Worm (Caenorhabditis elegans) whole organism, L3 larva: ENCODE measurements around the gene C18H9.1.
A peak's percentile ranks its signal among the peaks of the same experiment; 100 is the strongest.

Source experiments
- ZK546.5 ChIP-seq: sonication (generic microtip); optimal IDR thresholded peaks from 2 replicates; lab custom pipeline; 2017; ENCODE audit warnings: missing biosample characterization, missing genetic modification characterization
- aly-2 ChIP-seq: fragments of 150-350 bp; optimal IDR thresholded peaks from 2 replicates; lab custom pipeline; 2014; ENCODE audit warnings: missing biosample characterization, missing genetic modification characterization
- ama-1 ChIP-seq: fragments of 150-350 bp; optimal IDR thresholded peaks from 2 replicates; lab custom pipeline; 2018
- ceh-28 ChIP-seq: fragments of 150-350 bp; optimal IDR thresholded peaks from 2 replicates; lab custom pipeline; 2014; ENCODE audit warnings: missing biosample characterization, missing genetic modification reagents, missing genetic modification characterization
- ceh-9 ChIP-seq: sonication (generic microtip); optimal IDR thresholded peaks from 2 replicates; lab custom pipeline; 2018; ENCODE audit warnings: missing biosample characterization, missing genetic modification characterization
- daf-12 ChIP-seq: fragments of 150-350 bp; optimal IDR thresholded peaks from 2 replicates; lab custom pipeline; 2014; ENCODE audit warnings: missing biosample characterization, missing genetic modification reagents, missing genetic modification characterization
- elt-1 ChIP-seq: fragments of 150-350 bp; optimal IDR thresholded peaks from 2 replicates; lab custom pipeline; 2014; ENCODE audit warnings: missing biosample characterization, missing genetic modification characterization
- elt-2 ChIP-seq: sonication (generic microtip); optimal IDR thresholded peaks from 2 replicates; lab custom pipeline; 2016; ENCODE audit warnings: missing genetic modification reagents, mild to moderate bottlenecking, missing genetic modification characterization, missing compliant biosample characterization
- elt-3 ChIP-seq, 3 experiments: fragments of 150-350 bp in 1 of 3; sonication (generic microtip) in 2 of 3; optimal IDR thresholded peaks; 2 replicates in 2 of 3; 4 replicates in 1 of 3; lab custom pipeline; 2014 to 2017; ENCODE audit warnings: missing biosample characterization in 3 of 3, missing genetic modification characterization in 3 of 3
- eor-1 ChIP-seq, 2 experiments: fragments of 150-350 bp; optimal IDR thresholded peaks; 2 replicates each; lab custom pipeline; 2014 to 2018; ENCODE audit warnings: missing biosample characterization in 2 of 2, missing genetic modification characterization in 2 of 2
- fkh-2 ChIP-seq: fragments of 150-350 bp; optimal IDR thresholded peaks from 2 replicates; lab custom pipeline; 2014; ENCODE audit warnings: missing biosample characterization, missing genetic modification reagents, missing genetic modification characterization
- fos-1 ChIP-seq: fragments of 150-350 bp; optimal IDR thresholded peaks from 2 replicates; lab custom pipeline; 2014; ENCODE audit warnings: missing biosample characterization, missing genetic modification characterization
- jun-1 ChIP-seq: fragments of 150-350 bp; optimal IDR thresholded peaks from 2 replicates; lab custom pipeline; 2014; ENCODE audit warnings: missing biosample characterization, missing genetic modification reagents, missing genetic modification characterization
- lin-39 ChIP-seq: fragments of 150-350 bp; optimal IDR thresholded peaks from 2 replicates; lab custom pipeline; 2018; ENCODE audit warnings: missing biosample characterization, missing genetic modification reagents, missing genetic modification characterization
- mdl-1 ChIP-seq: fragments of 150-350 bp; optimal IDR thresholded peaks from 2 replicates; lab custom pipeline; 2014; ENCODE audit warnings: missing biosample characterization, missing genetic modification characterization
- mml-1 ChIP-seq: fragments of 150-350 bp; sonication (generic microtip); optimal IDR thresholded peaks from 3 replicates; lab custom pipeline; 2014; ENCODE audit warnings: missing biosample characterization, missing genetic modification characterization
- nhr-12 ChIP-seq: fragments of 150-350 bp; optimal IDR thresholded peaks from 2 replicates; lab custom pipeline; 2014; ENCODE audit warnings: missing biosample characterization, missing genetic modification characterization
- nhr-23 ChIP-seq: fragments of 150-350 bp; optimal IDR thresholded peaks from 2 replicates; lab custom pipeline; 2014; ENCODE audit warnings: missing biosample characterization, missing genetic modification reagents, missing genetic modification characterization
- nhr-237 ChIP-seq: fragments of 150-350 bp; optimal IDR thresholded peaks from 2 replicates; lab custom pipeline; 2014; ENCODE audit warnings: missing biosample characterization, missing genetic modification characterization
- nhr-28 ChIP-seq: fragments of 150-350 bp; optimal IDR thresholded peaks from 2 replicates; lab custom pipeline; 2014; ENCODE audit warnings: missing biosample characterization, missing genetic modification characterization
- nhr-43 ChIP-seq: sonication (generic microtip); optimal IDR thresholded peaks from 2 replicates; lab custom pipeline; 2016; ENCODE audit warnings: mild to moderate bottlenecking, missing genetic modification characterization, missing compliant biosample characterization; ENCODE audit not compliant: poor library complexity, severe bottlenecking
- nhr-67 ChIP-seq: fragments of 150-350 bp; optimal IDR thresholded peaks from 2 replicates; lab custom pipeline; 2014; ENCODE audit warnings: missing biosample characterization, missing genetic modification characterization
- nhr-77 ChIP-seq: fragments of 150-350 bp; optimal IDR thresholded peaks from 2 replicates; lab custom pipeline; 2014; ENCODE audit warnings: missing biosample characterization, missing genetic modification characterization
- pha-4 ChIP-seq: fragments of 150-350 bp; optimal IDR thresholded peaks from 2 replicates; lab custom pipeline; 2014; ENCODE audit warnings: missing biosample characterization, missing genetic modification reagents, missing genetic modification characterization
- pqm-1 ChIP-seq: fragments of 150-350 bp; optimal IDR thresholded peaks from 2 replicates; lab custom pipeline; 2017; ENCODE audit warnings: missing biosample characterization, missing genetic modification characterization, inconsistent platforms
- sea-2 ChIP-seq: fragments of 150-350 bp; sonication (generic microtip); optimal IDR thresholded peaks from 4 replicates; lab custom pipeline; 2014; ENCODE audit warnings: missing biosample characterization, missing genetic modification reagents, missing genetic modification characterization
- skn-1 ChIP-seq: fragments of 150-350 bp; optimal IDR thresholded peaks from 2 replicates; lab custom pipeline; 2014; ENCODE audit warnings: missing biosample characterization, missing genetic modification characterization
- snpc-4 ChIP-seq: fragments of 150-350 bp; optimal IDR thresholded peaks from 2 replicates; lab custom pipeline; 2014; ENCODE audit warnings: missing biosample characterization, missing genetic modification characterization
- tbx-2 ChIP-seq: sonication (generic microtip); optimal IDR thresholded peaks from 2 replicates; lab custom pipeline; 2016; ENCODE audit warnings: mild to moderate bottlenecking, missing genetic modification characterization, missing compliant biosample characterization
- unc-39 ChIP-seq: sonication (generic microtip); optimal IDR thresholded peaks from 4 replicates; lab custom pipeline; 2017; ENCODE audit warnings: missing biosample characterization, missing genetic modification characterization
- zag-1 ChIP-seq: fragments of 150-350 bp; optimal IDR thresholded peaks from 2 replicates; lab custom pipeline; 2014; ENCODE audit warnings: missing biosample characterization, missing genetic modification characterization
- ztf-11 ChIP-seq: fragments of 150-350 bp; optimal IDR thresholded peaks from 2 replicates; lab custom pipeline; 2014; ENCODE audit warnings: missing biosample characterization, missing genetic modification characterization

C18H9.1 gene

ce11 chrII:6698784-6699183 lies at the start of gene C18H9.1:
TSS of gene C18H9.1 (plus strand) at chrII:6699084.
- TF ChIP-seq elt-2 (tag; lab: Kevin White, UChicago) = no peak

DNA sequence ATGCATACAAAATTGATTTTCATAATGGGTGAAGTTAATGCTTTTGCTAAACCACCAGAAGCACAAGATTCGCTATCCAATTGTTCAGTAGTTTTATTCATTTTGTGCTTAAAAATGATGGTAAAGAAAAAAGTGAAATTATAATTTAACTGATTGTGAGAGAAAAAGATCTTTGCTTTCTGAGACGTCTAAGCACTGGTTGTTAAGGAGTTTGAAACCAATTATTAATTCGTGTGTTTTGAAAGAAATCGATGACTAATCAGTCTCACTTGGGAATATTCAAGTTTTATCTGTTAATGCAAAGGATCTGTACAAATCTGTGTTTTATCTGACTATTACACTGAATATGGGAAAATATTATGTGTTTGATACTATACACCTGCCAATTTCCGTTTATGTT lies 47.2 kb upstream of the C18H9.1 start, which contains the start of gene sra-26:
TSS of gene sra-26 (minus strand) at position 101 of the 400 bp plus-strand sequence.
- no peak for TF ChIP-seq nhr-77 (tag; lab: Kevin White, UChicago)
- no peak for TF ChIP-seq nhr-43
- TF ChIP-seq unc-39 (tag; lab: Kevin White, UChicago) = no peak
- no peak for TF ChIP-seq ztf-11 (tag; lab: Kevin White, UChicago)
- TF ChIP-seq aly-2 = no peak
- TF ChIP-seq eor-1 (tag; optimal IDR thresholded peaks at IDR 0.05; lab: Kevin White, UChicago) = no peak
- TF ChIP-seq mdl-1 = no peak
- no peak for TF ChIP-seq ceh-9 (tag; lab: Kevin White, UChicago)
- TF ChIP-seq sea-2 (GFP tag; lab: Kevin White, UChicago) = no peak
- no peak for TF ChIP-seq jun-1 (tag; lab: Kevin White, UChicago)

DNA sequence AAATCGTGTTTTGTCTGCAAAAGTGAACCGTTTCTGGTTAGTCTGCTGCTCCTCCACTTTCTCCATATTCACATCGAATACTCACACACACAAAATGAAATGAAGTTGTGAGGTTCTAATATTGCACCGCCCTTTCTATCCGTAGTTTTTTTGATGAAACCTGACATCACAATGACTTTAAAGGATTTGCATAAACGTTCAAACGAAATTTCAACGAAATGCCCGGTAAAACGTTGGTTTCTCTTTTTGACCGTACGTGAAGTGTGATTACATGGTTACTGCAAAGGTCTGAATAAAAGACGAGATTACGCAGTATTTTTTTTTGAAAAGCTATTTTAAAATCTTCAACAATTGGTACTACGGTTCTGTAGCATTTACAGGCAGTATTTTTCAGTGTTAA lies 44.6 kb upstream of the C18H9.1 start, which contains the start of gene T19D12.9:
TSS of gene T19D12.9 (minus strand) at position 101 of the 400 bp plus-strand sequence.
- TF ChIP-seq lin-39 (tag; lab: Kevin White, UChicago) (no peak), ZK546.5 (no peak), ama-1 (lab: Kevin White, UChicago) (no peak), nhr-28 (tag; lab: Kevin White, UChicago) (no peak), daf-12 (tag; lab: Kevin White, UChicago) (no peak), fkh-2 (no peak), jun-1 (tag; lab: Kevin White, UChicago) (no peak)
- TF ChIP-seq, all 47 proteins: peak for 0

DNA sequence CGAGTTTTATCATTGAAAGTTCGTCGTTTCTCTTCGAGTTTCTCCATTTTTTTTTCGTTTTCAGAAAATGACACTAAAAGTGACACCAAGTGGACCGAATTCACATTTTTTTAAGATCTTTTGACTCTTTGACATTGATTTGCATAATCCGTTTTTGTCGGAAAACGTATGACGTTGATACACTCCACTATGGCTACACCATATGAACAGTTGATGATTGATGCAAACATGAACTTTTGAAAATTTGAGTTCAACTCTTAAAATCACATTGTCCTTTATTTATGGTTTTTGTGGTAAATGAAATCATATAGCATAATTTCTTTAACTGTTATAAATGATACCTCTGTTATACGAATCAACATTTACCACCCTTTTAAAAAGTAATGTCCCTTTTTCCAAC lies 40.1 kb upstream of the C18H9.1 start, which contains the start of gene T19D12.10:
TSS of gene T19D12.10 (minus strand) at position 101 of the 400 bp plus-strand sequence.
- TF ChIP-seq skn-1 (tag; lab: Kevin White, UChicago) = no peak
- TF ChIP-seq nhr-23 (tag; lab: Kevin White, UChicago) = no peak
- TF ChIP-seq nhr-237 (tag; lab: Kevin White, UChicago) = no peak
- no peak for TF ChIP-seq elt-1 (tag; lab: Kevin White, UChicago)
- TF ChIP-seq mml-1 = no peak
- TF ChIP-seq ama-1 (lab: Kevin White, UChicago) = no peak
- no peak for TF ChIP-seq nhr-12
- TF ChIP-seq elt-3 (tag; optimal IDR thresholded peaks at IDR 0.05; lab: Kevin White, UChicago) = no peak
- no peak for TF ChIP-seq fos-1 (tag; lab: Kevin White, UChicago)
- no peak for TF ChIP-seq snpc-4 (tag; lab: Kevin White, UChicago)
- TF ChIP-seq fkh-2 = no peak
- no peak for TF ChIP-seq ceh-28 (tag; lab: Kevin White, UChicago)
- no peak for TF ChIP-seq pha-4 (tag; lab: Kevin White, UChicago)

DNA sequence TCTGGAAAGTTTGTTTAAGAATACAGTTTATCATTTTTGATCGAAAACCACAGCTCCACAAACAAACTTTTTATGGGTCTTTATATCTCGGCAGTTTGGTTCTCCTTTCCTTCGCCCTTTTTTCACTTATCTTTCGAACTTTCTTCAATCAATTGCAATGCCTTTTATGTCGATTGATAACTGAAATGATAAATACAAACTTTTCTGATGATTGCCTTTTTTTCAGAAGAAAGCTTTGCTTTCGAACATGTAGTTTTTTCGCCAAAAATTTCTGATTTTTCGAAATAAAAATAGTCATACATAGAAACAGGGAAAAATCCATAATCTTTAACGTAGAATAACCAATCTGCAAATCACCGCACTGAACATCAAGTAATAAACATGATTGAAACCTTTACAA lies 37.7 kb upstream of the C18H9.1 start, which contains the start of gene T19D12.2:
TSS of gene T19D12.2 (plus strand) at position 125 of the 400 bp plus-strand sequence.
- peak; percentile 79 for TF ChIP-seq elt-2 (tag; lab: Kevin White, UChicago)
- TF ChIP-seq jun-1 (tag; lab: Kevin White, UChicago) = no peak
- no peak for TF ChIP-seq mdl-1
- TF ChIP-seq lin-39 (tag; lab: Kevin White, UChicago) = no peak

DNA sequence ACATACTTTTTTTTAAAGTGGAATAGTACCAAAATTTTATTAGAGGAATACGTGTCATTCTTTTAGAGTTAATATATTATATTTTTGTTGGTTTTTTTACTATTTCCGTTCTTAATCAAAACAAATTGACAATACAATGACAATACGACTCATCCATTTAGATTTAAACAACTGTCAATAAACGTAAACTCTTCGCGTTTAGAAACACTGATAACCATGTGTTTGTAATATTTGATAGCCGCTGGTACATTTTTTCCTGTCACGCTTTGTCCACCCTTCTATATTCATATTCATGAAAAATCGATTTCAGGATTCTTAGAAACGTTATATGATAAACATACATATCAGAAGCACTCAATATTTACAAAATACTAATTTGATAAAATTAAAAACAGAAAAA lies 35.1 kb upstream of the C18H9.1 start:
- TF ChIP-seq eor-1 (tag; optimal IDR thresholded peaks at IDR 0.05; lab: Kevin White, UChicago) (no peak), aly-2 (no peak), pha-4 (tag; lab: Kevin White, UChicago) (peak; percentile 4), elt-2 (tag; lab: Kevin White, UChicago) (peak; percentile 39)

DNA sequence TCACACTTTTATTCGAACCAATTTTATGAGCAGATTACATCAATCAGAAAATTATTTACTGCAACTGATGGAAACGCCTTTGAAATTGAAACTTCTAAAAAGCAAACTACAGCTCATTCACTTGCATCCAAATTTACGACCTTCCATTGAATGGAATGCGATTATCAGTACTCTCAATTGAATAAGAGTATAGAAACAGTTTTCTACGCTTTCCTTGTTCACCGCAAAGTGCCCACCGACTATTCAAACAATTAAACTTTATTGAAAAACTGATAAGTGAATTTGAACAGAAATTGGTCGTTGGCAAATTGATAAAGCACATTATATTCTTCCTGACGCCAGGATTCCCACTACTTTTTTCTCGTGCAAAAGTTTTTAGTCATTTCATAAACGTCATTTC lies 33.0 kb upstream of the C18H9.1 start:
- TF ChIP-seq nhr-43 (no peak), pqm-1 (tag; lab: Kevin White, UChicago) (peak; percentile 39), tbx-2 (tag; lab: Kevin White, UChicago) (no peak), ama-1 (lab: Kevin White, UChicago) (no peak), nhr-77 (tag; lab: Kevin White, UChicago) (no peak), zag-1 (tag; lab: Kevin White, UChicago) (no peak), aly-2 (no peak), snpc-4 (tag; lab: Kevin White, UChicago) (no peak), lin-39 (tag; lab: Kevin White, UChicago) (no peak), elt-2 (tag; lab: Kevin White, UChicago) (peak; percentile 84), eor-1 (tag; optimal IDR thresholded peaks at IDR 0.05; lab: Kevin White, UChicago) (no peak), nhr-67 (tag; lab: Kevin White, UChicago) (no peak)
